Fruit fly (Drosophila melanogaster) whole organism, pupa: ENCODE results near the gene ctp.

ENCODE experiments used
- CG10348 ChIP-seq: fragments of 200-800 bp; sonication (Bioruptor generic); IDR thresholded peaks from 2 replicates; pipeline ENCODE4 v1.3.6; 2022; ENCODE audit warnings: missing biosample characterization, missing genetic modification characterization
- CG12605 ChIP-seq: fragments of 200-800 bp; sonication (Bioruptor generic); IDR thresholded peaks from 2 replicates; pipeline ENCODE4 v1.3.6; 2022; ENCODE audit warnings: missing biosample characterization, missing genetic modification characterization
- CG13204 ChIP-seq: fragments of 200-800 bp; sonication (Bioruptor generic); optimal IDR thresholded peaks from 2 replicates; lab custom pipeline; 2018; ENCODE audit warnings: missing biosample characterization, mild to moderate bottlenecking, missing genetic modification characterization, moderate library complexity
- CG14655 ChIP-seq: fragments of 200-800 bp; sonication (Bioruptor generic); optimal IDR thresholded peaks from 3 replicates; lab custom pipeline; 2017; ENCODE audit warnings: mild to moderate bottlenecking, missing biosample characterization, missing genetic modification reagents, missing genetic modification characterization
- CG15710 ChIP-seq: fragments of 200-800 bp; sonication (Bioruptor generic); optimal IDR thresholded peaks from 2 replicates; lab custom pipeline; 2018; ENCODE audit warnings: missing biosample characterization, mild to moderate bottlenecking, missing genetic modification characterization, moderate library complexity
- CG17806 ChIP-seq: fragments of 200-800 bp; sonication (Bioruptor generic); optimal IDR thresholded peaks from 2 replicates; lab custom pipeline; 2018; ENCODE audit warnings: missing biosample characterization, mild to moderate bottlenecking, missing genetic modification characterization, moderate library complexity
- CG32121 ChIP-seq: fragments of 200-800 bp; sonication (Bioruptor generic); IDR thresholded peaks from 2 replicates; pipeline ENCODE4 v1.3.6; 2022; ENCODE audit warnings: missing biosample characterization, missing genetic modification characterization
- CG34367 ChIP-seq: fragments of 200-800 bp; sonication (Bioruptor generic); optimal IDR thresholded peaks from 2 replicates; lab custom pipeline; 2018; ENCODE audit warnings: missing biosample characterization, mild to moderate bottlenecking, missing genetic modification characterization
- CG4496 ChIP-seq: fragments of 200-800 bp; sonication (Bioruptor generic); IDR thresholded peaks from 3 replicates; pipeline ENCODE4 v1.3.6; 2022; ENCODE audit warnings: missing biosample characterization, missing genetic modification characterization
- CG8159 ChIP-seq: fragments of 200-800 bp; sonication (Bioruptor generic); optimal IDR thresholded peaks from 3 replicates; lab custom pipeline; 2018; ENCODE audit warnings: missing biosample characterization, mild to moderate bottlenecking, missing genetic modification characterization, moderate library complexity
- CG8301 ChIP-seq: fragments of 200-800 bp; sonication (Bioruptor generic); optimal IDR thresholded peaks from 2 replicates; lab custom pipeline; 2018; ENCODE audit warnings: missing biosample characterization, mild to moderate bottlenecking, missing genetic modification characterization
- CG9948 ChIP-seq: fragments of 200-800 bp; sonication (Bioruptor generic); optimal IDR thresholded peaks from 2 replicates; lab custom pipeline; 2018; ENCODE audit warnings: missing biosample characterization, mild to moderate bottlenecking, missing genetic modification characterization, moderate library complexity
- D1 ChIP-seq: fragments of 200-800 bp; sonication (Bioruptor generic); optimal IDR thresholded peaks from 2 replicates; lab custom pipeline; 2018; ENCODE audit warnings: missing biosample characterization, mild to moderate bottlenecking, missing genetic modification characterization, moderate library complexity
- EcR ChIP-seq: fragments of 200-800 bp; sonication (Bioruptor generic); optimal IDR thresholded peaks from 3 replicates; lab custom pipeline; 2019; ENCODE audit warnings: missing biosample characterization, missing genetic modification characterization, mild to moderate bottlenecking, moderate library complexity, missing genetic modification reagents
- Ets98B ChIP-seq: fragments of 200-800 bp; sonication (Bioruptor generic); IDR thresholded peaks from 2 replicates; pipeline ENCODE4 v1.3.6; 2022; ENCODE audit warnings: missing biosample characterization, missing genetic modification characterization
- Pif1A ChIP-seq: fragments of 200-800 bp; sonication (Bioruptor generic); optimal IDR thresholded peaks from 3 replicates; lab custom pipeline; 2016; ENCODE audit warnings: missing biosample characterization, missing genetic modification characterization
- Pif1B ChIP-seq: fragments of 200-800 bp; sonication (Bioruptor generic); optimal IDR thresholded peaks from 3 replicates; lab custom pipeline; 2016; ENCODE audit warnings: missing biosample characterization, missing genetic modification characterization
- Snoo ChIP-seq: fragments of 200-800 bp; sonication (Bioruptor generic); optimal IDR thresholded peaks from 3 replicates; lab custom pipeline; 2017; ENCODE audit warnings: missing biosample characterization, mild to moderate bottlenecking, missing genetic modification characterization, inconsistent platforms
- fd96Ca ChIP-seq: fragments of 200-800 bp; sonication (Bioruptor generic); IDR thresholded peaks from 3 replicates; pipeline ENCODE4 v1.3.6; 2022; ENCODE audit warnings: missing biosample characterization, missing genetic modification characterization
- gl ChIP-seq: fragments of 200-800 bp; sonication (Bioruptor generic); optimal IDR thresholded peaks from 2 replicates; lab custom pipeline; 2018; ENCODE audit warnings: missing biosample characterization, mild to moderate bottlenecking, missing genetic modification characterization
- rn ChIP-seq: fragments of 200-800 bp; sonication (Bioruptor generic); IDR thresholded peaks from 2 replicates; pipeline ENCODE4 v1.3.6; 2022; ENCODE audit warnings: missing biosample characterization, missing genetic modification characterization

The ctp gene

DNA sequence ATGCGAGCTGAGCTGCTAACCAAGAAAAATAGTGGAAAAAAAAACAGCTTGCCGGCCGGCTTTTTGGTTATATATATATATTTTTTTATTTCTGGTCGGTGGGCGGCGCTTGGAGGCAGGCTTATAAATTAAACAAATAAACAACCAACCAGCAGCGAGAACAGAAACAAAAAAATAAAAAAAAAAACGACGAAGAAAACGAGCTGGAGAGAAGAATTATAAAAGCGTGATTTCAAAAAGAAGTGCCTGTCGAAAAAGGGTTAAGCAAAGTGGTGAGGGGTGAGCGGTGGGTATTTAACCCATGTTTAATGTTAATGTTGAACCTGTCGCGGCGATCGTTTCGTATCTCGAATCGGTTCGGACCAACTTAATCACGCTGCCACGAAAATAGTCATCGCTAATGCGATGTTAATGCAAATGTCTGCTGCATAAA is 16.4 kb upstream of the ctp start:
- TF ChIP-seq Snoo (tag; lab: Kevin White, UChicago) (no peak), Pif1A (GFP tag; lab: Kevin White, UChicago) (peak; percentile 17), fd96Ca (GFP tag; lab: Robert Waterston, UW) (no peak), CG34367 (tag; lab: Kevin White, UChicago) (no peak), CG13204 (GFP tag; lab: Kevin White, UChicago) (no peak), CG32121 (no peak), CG15710 (no peak), EcR (peak; percentile 53), CG8159 (tag; lab: Kevin White, UChicago) (peak; percentile 22), CG9948 (tag; lab: Kevin White, UChicago) (no peak), rn (no peak), CG12605 (GFP tag; lab: Robert Waterston, UW) (no peak), Pif1B (no peak), CG17806 (tag; lab: Kevin White, UChicago) (no peak), CG4496 (GFP tag; lab: Robert Waterston, UW) (no peak), CG8301 (tag; lab: Kevin White, UChicago) (no peak), gl (tag; lab: Kevin White, UChicago) (peak; percentile 18), Ets98B (no peak), D1 (tag; lab: Kevin White, UChicago) (no peak), CG10348 (GFP tag; lab: Robert Waterston, UW) (no peak), CG14655 (GFP tag; lab: Kevin White, UChicago) (no peak)

- TF ChIP-seq Pif1B (no peak), Snoo (tag; lab: Kevin White, UChicago) (no peak), Pif1A (GFP tag; lab: Kevin White, UChicago) (no peak), CG15710 (no peak), CG13204 (GFP tag; lab: Kevin White, UChicago) (no peak), fd96Ca (GFP tag; lab: Robert Waterston, UW) (no peak), CG12605 (GFP tag; lab: Robert Waterston, UW) (no peak)
- TF ChIP-seq, all 21 proteins: peak for 0
Observed at dm6 chrX:4675054-4675453, 12.5 kb upstream of the ctp start.

DNA sequence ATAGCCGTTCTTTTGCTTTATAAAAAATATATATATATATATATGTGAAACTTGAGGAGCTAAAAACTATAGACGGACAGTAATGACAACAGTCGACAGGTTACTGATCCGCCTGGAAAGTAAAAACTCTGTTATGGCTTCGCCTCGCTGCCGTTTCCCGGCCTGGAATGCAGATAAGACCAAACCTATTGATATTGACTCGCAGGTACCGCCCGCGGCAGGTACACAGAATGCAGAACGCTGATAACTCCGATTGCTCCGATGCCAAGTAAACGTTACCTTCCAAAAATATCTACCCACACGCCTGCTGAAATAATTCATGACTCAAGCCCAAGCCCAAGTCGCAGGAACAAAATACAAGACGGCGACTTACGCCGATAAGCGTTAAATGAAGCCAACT is 10.2 kb upstream of the ctp start:
- TF ChIP-seq CG14655 (GFP tag; lab: Kevin White, UChicago) (no peak), CG4496 (GFP tag; lab: Robert Waterston, UW) (peak; percentile 52; the same call in 1 of the 3 replicates), Ets98B (0 out of 2 replicates have a peak, but pooled peaks have one; percentile 13), Pif1B (peak; percentile 1), EcR (no peak)

dm6 chrX:4678146-4678912 is 9.3 kb upstream of the ctp start:
- no peak for TF ChIP-seq CG4496 (GFP tag; lab: Robert Waterston, UW)
- no peak for TF ChIP-seq CG13204 (GFP tag; lab: Kevin White, UChicago)
- peak; percentile 91 for TF ChIP-seq EcR
- no peak for TF ChIP-seq CG12605 (GFP tag; lab: Robert Waterston, UW)

DNA sequence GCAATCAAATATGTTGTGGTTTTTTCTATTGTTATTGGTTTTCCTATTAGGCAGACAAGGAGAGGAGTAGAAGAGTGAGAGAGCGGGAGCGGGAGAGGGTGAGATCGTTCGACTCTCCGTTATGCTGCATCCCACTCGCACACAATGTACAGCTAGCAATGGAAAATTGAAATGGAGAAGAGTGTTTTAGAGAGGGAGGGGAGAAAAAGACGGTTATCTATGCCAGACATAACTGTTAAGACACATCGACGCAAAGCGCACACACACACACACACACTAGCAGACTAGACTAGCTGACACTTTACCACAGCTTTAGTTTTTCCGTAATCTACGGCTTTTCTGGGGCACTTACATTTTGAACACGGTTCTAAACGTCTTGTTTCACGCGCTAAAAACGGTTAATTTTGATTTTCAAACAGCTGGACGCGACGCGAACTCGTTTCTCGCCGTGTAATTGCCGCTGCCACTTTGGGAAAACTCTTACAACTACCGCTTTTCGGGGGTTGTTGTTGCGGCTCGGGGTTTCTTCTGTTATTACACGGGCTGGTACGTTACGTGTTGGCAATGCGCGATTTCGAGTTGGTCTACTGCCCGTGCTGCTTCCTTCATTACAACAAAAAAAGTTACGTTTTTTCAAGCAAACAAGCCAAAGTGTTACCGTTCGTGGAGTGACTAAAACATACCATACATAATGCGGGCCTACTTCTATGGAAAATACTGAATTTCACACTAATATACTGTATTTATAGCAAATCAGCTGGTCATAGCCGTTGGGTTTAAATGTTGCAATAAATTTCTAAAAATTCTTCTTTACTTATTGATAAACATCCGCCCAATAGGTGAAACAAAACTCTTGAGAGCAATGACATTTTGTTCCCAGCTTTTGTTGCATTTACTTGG is 8.4 kb upstream of the ctp start, which contains the start of gene fzr:
Gene fzr (minus strand): TSS at position 625 of the 900 bp plus-strand sequence.
- TF ChIP-seq CG32121: no peak
- TF ChIP-seq CG4496 (GFP tag; lab: Robert Waterston, UW): peak; percentile 16; the same call in 1 of the 3 replicates

- peak; percentile 45 for TF ChIP-seq CG9948 (tag; lab: Kevin White, UChicago)
- peak; percentile 36 for TF ChIP-seq Ets98B
- TF ChIP-seq rn: no peak
- TF ChIP-seq Snoo (tag; lab: Kevin White, UChicago): no peak
- peak; percentile 60 for TF ChIP-seq CG8159 (tag; lab: Kevin White, UChicago)
- peak; percentile 60 for TF ChIP-seq CG32121
- no peak for TF ChIP-seq fd96Ca (GFP tag; lab: Robert Waterston, UW)
- TF ChIP-seq CG4496 (GFP tag; lab: Robert Waterston, UW): peak; percentile 75
- TF ChIP-seq CG14655 (GFP tag; lab: Kevin White, UChicago): peak; percentile 59
- peak; percentile 56 for TF ChIP-seq CG17806 (tag; lab: Kevin White, UChicago)
- no peak for TF ChIP-seq EcR
- peak; percentile 51 for TF ChIP-seq CG34367 (tag; lab: Kevin White, UChicago)
- peak; percentile 64 for TF ChIP-seq Pif1A (GFP tag; lab: Kevin White, UChicago)
- peak; percentile 51 for TF ChIP-seq Pif1B
- no peak for TF ChIP-seq D1 (tag; lab: Kevin White, UChicago)
- TF ChIP-seq CG15710: peak; percentile 44
- TF ChIP-seq CG8301 (tag; lab: Kevin White, UChicago): peak; percentile 55
Observed at dm6 chrX:4679813-4680381, 7.7 kb upstream of the ctp start.
